Worm (Caenorhabditis elegans) whole organism, L2 larva: ENCODE data around the gene T18D3.6.

Experiments
- C34F6.9 ChIP-seq: fragments of 150-350 bp; optimal IDR thresholded peaks from 2 replicates; lab custom pipeline; 2014; ENCODE audit warnings: missing biosample characterization, missing genetic modification characterization
- F13H6.1 ChIP-seq: sonication (generic microtip); optimal IDR thresholded peaks from 2 replicates; lab custom pipeline; 2016; ENCODE audit warnings: missing genetic modification characterization, missing compliant biosample characterization
- R02D3.7 ChIP-seq: fragments of 150-350 bp; optimal IDR thresholded peaks from 2 replicates; lab custom pipeline; 2014; ENCODE audit warnings: missing biosample characterization, missing genetic modification characterization
- Y55F3AM.14 ChIP-seq: fragments of 200-800 bp; sonication (Bioruptor generic); optimal IDR thresholded peaks from 2 replicates; lab custom pipeline; 2018; ENCODE audit warnings: mild to moderate bottlenecking, missing genetic modification characterization, missing compliant biosample characterization
- alr-1 ChIP-seq: fragments of 150-350 bp; optimal IDR thresholded peaks from 2 replicates; lab custom pipeline; 2014; ENCODE audit warnings: missing biosample characterization, missing genetic modification characterization
- ama-1 ChIP-seq: fragments of 150-350 bp; optimal IDR thresholded peaks from 2 replicates; lab custom pipeline; 2018; ENCODE audit warnings: inconsistent platforms
- crh-2 ChIP-seq: sonication (generic microtip); optimal IDR thresholded peaks from 2 replicates; lab custom pipeline; 2017; ENCODE audit warnings: missing biosample characterization, missing genetic modification characterization
- dmd-4 ChIP-seq: sonication (generic microtip); optimal IDR thresholded peaks from 2 replicates; lab custom pipeline; 2017; ENCODE audit warnings: missing biosample characterization, missing genetic modification characterization
- elt-1 ChIP-seq: fragments of 150-350 bp; optimal IDR thresholded peaks from 2 replicates; lab custom pipeline; 2014; ENCODE audit warnings: missing biosample characterization, missing genetic modification characterization
- fos-1 ChIP-seq: fragments of 150-350 bp; optimal IDR thresholded peaks from 2 replicates; lab custom pipeline; 2014; ENCODE audit warnings: missing biosample characterization, missing genetic modification characterization
- gmeb-1 ChIP-seq: fragments of 150-350 bp; optimal IDR thresholded peaks from 2 replicates; lab custom pipeline; 2014; ENCODE audit warnings: missing biosample characterization, missing genetic modification characterization
- lin-11 ChIP-seq: fragments of 150-350 bp; sonication (generic microtip); optimal IDR thresholded peaks from 2 replicates; lab custom pipeline; 2014; ENCODE audit warnings: missing biosample characterization, missing genetic modification characterization, inconsistent platforms, mixed read lengths
- lin-13 ChIP-seq: fragments of 150-350 bp; optimal IDR thresholded peaks from 2 replicates; lab custom pipeline; 2014; ENCODE audit warnings: missing biosample characterization, missing genetic modification reagents, missing genetic modification characterization
- lsy-2 ChIP-seq, 2 experiments: fragments of 150-350 bp in 1 of 2; sonication (generic microtip) in 1 of 2; optimal IDR thresholded peaks; 2 replicates each; lab custom pipeline; 2014 to 2017; ENCODE audit warnings: missing biosample characterization in 2 of 2, missing genetic modification characterization in 2 of 2
- mab-5 ChIP-seq: fragments of 150-350 bp; optimal IDR thresholded peaks from 2 replicates; lab custom pipeline; 2014; ENCODE audit warnings: missing biosample characterization, missing genetic modification characterization
- mbf-1 ChIP-seq: sonication (generic microtip); optimal IDR thresholded peaks from 2 replicates; lab custom pipeline; 2017; ENCODE audit warnings: missing biosample characterization, missing genetic modification characterization
- mdl-1 ChIP-seq, 2 experiments: fragments of 150-350 bp in 1 of 2; sonication (generic microtip) in 1 of 2; optimal IDR thresholded peaks; 2 replicates each; lab custom pipeline; 2017; ENCODE audit warnings: missing biosample characterization in 2 of 2, missing genetic modification characterization in 2 of 2
- nhr-11 ChIP-seq: fragments of 150-350 bp; optimal IDR thresholded peaks from 2 replicates; lab custom pipeline; 2014; ENCODE audit warnings: missing biosample characterization, missing genetic modification characterization
- nhr-12 ChIP-seq: fragments of 150-350 bp; optimal IDR thresholded peaks from 2 replicates; lab custom pipeline; 2014; ENCODE audit warnings: missing biosample characterization, missing genetic modification characterization
- nhr-23 ChIP-seq: fragments of 150-350 bp; optimal IDR thresholded peaks from 2 replicates; lab custom pipeline; 2014; ENCODE audit warnings: missing biosample characterization, missing genetic modification reagents, missing genetic modification characterization
- nhr-237 ChIP-seq: fragments of 150-350 bp; optimal IDR thresholded peaks from 2 replicates; lab custom pipeline; 2014; ENCODE audit warnings: missing biosample characterization, missing genetic modification characterization
- nhr-25 ChIP-seq: fragments of 150-350 bp; sonication (generic microtip); optimal IDR thresholded peaks from 3 replicates; lab custom pipeline; 2014; ENCODE audit warnings: missing biosample characterization, missing genetic modification characterization
- nhr-77 ChIP-seq: fragments of 150-350 bp; optimal IDR thresholded peaks from 2 replicates; lab custom pipeline; 2014; ENCODE audit warnings: missing biosample characterization, missing genetic modification characterization
- sem-4 ChIP-seq: fragments of 150-350 bp; optimal IDR thresholded peaks from 2 replicates; lab custom pipeline; 2014; ENCODE audit warnings: missing biosample characterization, missing genetic modification reagents, missing genetic modification characterization
- skn-1 ChIP-seq: sonication (generic microtip); optimal IDR thresholded peaks from 2 replicates; lab custom pipeline; 2017; ENCODE audit warnings: missing biosample characterization, missing genetic modification characterization
- sma-9 ChIP-seq, 2 experiments: fragments of 150-350 bp in 1 of 2; sonication (generic microtip) in 1 of 2; optimal IDR thresholded peaks; 2 replicates each; lab custom pipeline; 2014 to 2016; ENCODE audit warnings: missing genetic modification characterization in 2 of 2, mild to moderate bottlenecking in 1 of 2, missing biosample characterization in 1 of 2, missing compliant biosample characterization in 1 of 2, missing genetic modification reagents in 1 of 2, moderate library complexity in 1 of 2
- snpc-4 ChIP-seq: fragments of 150-350 bp; optimal IDR thresholded peaks from 2 replicates; lab custom pipeline; 2014; ENCODE audit warnings: missing biosample characterization, missing genetic modification characterization
- zag-1 ChIP-seq: fragments of 150-350 bp; optimal IDR thresholded peaks from 2 replicates; lab custom pipeline; 2014; ENCODE audit warnings: missing biosample characterization, missing genetic modification characterization
- ztf-1 ChIP-seq: fragments of 200-800 bp; sonication (Bioruptor generic); conservative IDR thresholded peaks from 2 replicates; pipeline ENCODE4 v1.3.6; 2022; ENCODE audit warnings: missing genetic modification characterization, missing compliant biosample characterization
- ztf-11 ChIP-seq: sonication (generic microtip); optimal IDR thresholded peaks from 2 replicates; lab custom pipeline; 2017; ENCODE audit warnings: missing biosample characterization, missing genetic modification characterization
- ztf-4 ChIP-seq: fragments of 150-350 bp; optimal IDR thresholded peaks from 2 replicates; lab custom pipeline; 2014; ENCODE audit warnings: missing biosample characterization, missing genetic modification characterization

The T18D3.6 gene

ce11 chrX:12461557-12461956 lies 11.9 kb downstream of the T18D3.6 start, which contains the start of gene odr-7:
Gene odr-7 (minus strand): TSS chrX:12461657.
- TF ChIP-seq lin-13 (GFP tag; lab: Kevin White, UChicago), result no peak
- no peak for TF ChIP-seq lsy-2 (tag; optimal IDR thresholded peaks at IDR 0.05; lab: Kevin White, UChicago)
- no peak for TF ChIP-seq sem-4 (tag; lab: Kevin White, UChicago)

ce11 chrX:12463504-12463903 lies 13.8 kb downstream of the T18D3.6 start, which contains the start of gene T18D3.5:
Gene T18D3.5 (plus strand): TSS chrX:12463804.
- TF ChIP-seq alr-1 (tag; lab: Kevin White, UChicago) (no peak), skn-1 (tag; lab: Kevin White, UChicago) (no peak), crh-2 (no peak), nhr-23 (tag; lab: Kevin White, UChicago) (no peak), sma-9 (GFP tag; optimal IDR thresholded peaks at IDR 0.05; lab: Kevin White, UChicago) (no peak), sma-9 (tag; optimal IDR thresholded peaks at IDR 0.05; lab: Kevin White, UChicago) (no peak), fos-1 (tag; lab: Kevin White, UChicago) (no peak), ztf-1 (GFP tag; lab: Robert Waterston, UW) (no peak), dmd-4 (tag; lab: Kevin White, UChicago) (no peak), ztf-11 (tag; lab: Kevin White, UChicago) (no peak), elt-1 (tag; lab: Kevin White, UChicago) (no peak), R02D3.7 (tag; lab: Kevin White, UChicago) (no peak), nhr-11 (no peak)

- TF ChIP-seq R02D3.7 (tag; lab: Kevin White, UChicago), result no peak
- TF ChIP-seq sma-9 (GFP tag; optimal IDR thresholded peaks at IDR 0.05; lab: Kevin White, UChicago), result peak; percentile 38
- TF ChIP-seq sma-9 (tag; optimal IDR thresholded peaks at IDR 0.05; lab: Kevin White, UChicago), result no peak
- peak; percentile 46 for TF ChIP-seq fos-1 (tag; lab: Kevin White, UChicago)
- no peak for TF ChIP-seq mdl-1 (tag; optimal IDR thresholded peaks at IDR 0.05; lab: Kevin White, UChicago)
- TF ChIP-seq C34F6.9, result no peak
- no peak for TF ChIP-seq gmeb-1 (tag; lab: Kevin White, UChicago)
- no peak for TF ChIP-seq nhr-77 (tag; lab: Kevin White, UChicago)
These were observed 17.1 kb downstream of the T18D3.6 start, which contains the start of gene cdf-2 for ce11 chrX:12466769-12467168. Gene cdf-2 (minus strand): TSS chrX:12466917.

ce11 chrX:12467660-12468111 lies 18.0 kb downstream of the T18D3.6 start, which contains the start of gene myo-2:
Gene myo-2 (plus strand): TSS chrX:12468061.
- TF ChIP-seq F13H6.1 (tag; lab: Kevin White, UChicago), result peak; percentile 28
- TF ChIP-seq mdl-1 (tag; optimal IDR thresholded peaks at IDR 0.05; lab: Kevin White, UChicago), result no peak
- TF ChIP-seq mab-5 (tag; lab: Kevin White, UChicago), result no peak
- TF ChIP-seq, all 48 proteins: peak for 1

- no peak for TF ChIP-seq R02D3.7 (tag; lab: Kevin White, UChicago)
- TF ChIP-seq ztf-4 (tag; lab: Kevin White, UChicago), result no peak
- no peak for TF ChIP-seq gmeb-1 (tag; lab: Kevin White, UChicago)
- TF ChIP-seq ama-1 (lab: Kevin White, UChicago), result no peak
- no peak for TF ChIP-seq alr-1 (tag; lab: Kevin White, UChicago)
- TF ChIP-seq lin-11 (tag; lab: Kevin White, UChicago), result no peak
- no peak for TF ChIP-seq mbf-1 (tag; lab: Kevin White, UChicago)
- TF ChIP-seq nhr-12 (tag; lab: Kevin White, UChicago), result no peak
- no peak for TF ChIP-seq crh-2
- TF ChIP-seq snpc-4 (tag; lab: Kevin White, UChicago), result no peak
- no peak for TF ChIP-seq nhr-237 (tag; lab: Kevin White, UChicago)
- TF ChIP-seq mab-5 (tag; lab: Kevin White, UChicago), result no peak
- no peak for TF ChIP-seq lsy-2 (tag; optimal IDR thresholded peaks at IDR 0.05; lab: Kevin White, UChicago)
- TF ChIP-seq Y55F3AM.14, result no peak
- TF ChIP-seq zag-1 (tag; lab: Kevin White, UChicago), result no peak
These were observed 20.2 kb downstream of the T18D3.6 start for ce11 chrX:12469846-12470245.

- no peak for TF ChIP-seq snpc-4 (tag; lab: Kevin White, UChicago)
- no peak for TF ChIP-seq nhr-25 (tag; lab: Kevin White, UChicago)
These were observed 22.5 kb downstream of the T18D3.6 start for ce11 chrX:12472232-12472631.
